Worm (Caenorhabditis elegans): Measurements from ENCODE around the gene pqn-29.

DNA sequence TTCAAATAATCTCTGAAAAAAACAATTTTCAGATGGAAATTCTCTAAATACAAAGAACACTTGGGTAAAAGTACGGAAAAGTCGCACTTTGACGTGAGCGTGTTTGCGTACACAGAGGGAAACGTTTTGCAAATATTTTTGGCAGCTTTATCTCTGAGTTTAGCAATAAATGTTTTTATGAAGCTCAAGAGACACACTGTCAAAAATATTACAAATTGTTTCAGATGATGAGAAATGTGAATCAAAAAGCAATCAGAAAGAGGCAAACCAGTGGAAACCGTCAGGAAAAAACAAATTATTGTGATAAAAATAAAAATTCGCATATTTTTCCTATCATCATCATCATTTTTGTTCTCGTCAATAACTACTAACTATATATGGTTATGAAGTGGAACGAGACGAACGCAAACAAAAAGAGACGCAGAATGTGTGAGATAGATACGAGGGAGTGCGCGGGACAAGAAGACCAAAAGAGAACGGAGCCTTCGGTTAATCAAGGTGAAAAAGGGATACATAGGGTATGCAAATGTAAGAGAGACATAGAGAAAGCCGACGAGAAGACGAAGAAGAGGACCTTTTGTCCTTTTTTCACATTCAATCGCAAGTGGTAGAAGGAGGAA, 33.7 kb downstream of the pqn-29 start, which contains the start of gene sel-2:
- TF ChIP-seq dmd-4 (tag; optimal IDR thresholded peaks at IDR 0.05; ENCODE audit: borderline replicate concordance), result no peak
- no peak for TF ChIP-seq ets-4 (tag; optimal IDR thresholded peaks at IDR 0.05)
- no peak for TF ChIP-seq ceh-24 (tag; optimal IDR thresholded peaks at IDR 0.05)
- no peak for TF ChIP-seq hlh-13 (GFP tag; optimal IDR thresholded peaks at IDR 0.05)
- no peak for TF ChIP-seq pqm-1 (tag; optimal IDR thresholded peaks at IDR 0.05)
- no peak for TF ChIP-seq sox-2 (GFP tag; IDR thresholded peaks at IDR 0.05)
- TF ChIP-seq fax-1 (tag; optimal IDR thresholded peaks at IDR 0.05), result no peak
